Fruit fly (Drosophila melanogaster) whole organism, wandering third instar larva: ENCODE results near the gene Rsph3.
A peak's percentile ranks its signal among the peaks of the same experiment; 100 is the strongest.

ENCODE experiments used
- Abd-B ChIP-seq: fragments of >200 bp; optimal IDR thresholded peaks from 2 replicates; lab custom pipeline; 2017; ENCODE audit warnings: missing biosample characterization, missing genetic modification characterization
- CG32264 ChIP-seq: fragments of 200-800 bp; sonication (Bioruptor generic); optimal IDR thresholded peaks from 2 replicates; lab custom pipeline; 2016; ENCODE audit warnings: missing biosample characterization, missing genetic modification characterization
- CG9705 ChIP-seq: fragments of 200-800 bp; sonication (Bioruptor generic); optimal IDR thresholded peaks from 2 replicates; lab custom pipeline; 2018; ENCODE audit warnings: missing biosample characterization, mild to moderate bottlenecking, missing genetic modification characterization
- CrebA ChIP-seq: fragments of 200-800 bp; sonication (Bioruptor generic); optimal IDR thresholded peaks from 2 replicates; lab custom pipeline; 2016; ENCODE audit warnings: missing biosample characterization, mild to moderate bottlenecking, missing genetic modification characterization, borderline replicate concordance
- Dfd ChIP-seq: fragments of >200 bp; optimal IDR thresholded peaks from 2 replicates; lab custom pipeline; 2017; ENCODE audit warnings: missing biosample characterization, missing genetic modification characterization
- Dif ChIP-seq: fragments of 200-275, 200-300 bp; sonication (Bioruptor generic); optimal IDR thresholded peaks from 2 replicates; lab custom pipeline; 2018; ENCODE audit warnings: missing biosample characterization, missing genetic modification characterization; ENCODE audit not compliant: partially characterized antibody
- GATAd ChIP-seq: sonication (Bioruptor generic); optimal IDR thresholded peaks from 2 replicates; lab custom pipeline; 2016; ENCODE audit warnings: missing biosample characterization, missing genetic modification characterization
- HLH106 ChIP-seq: fragments of 200-800 bp; optimal IDR thresholded peaks from 3 replicates; lab custom pipeline; 2019; ENCODE audit warnings: missing biosample characterization, mild to moderate bottlenecking, missing genetic modification characterization, moderate library complexity
- Hnf4 ChIP-seq: fragments of 200-800 bp; sonication (Bioruptor generic); optimal IDR thresholded peaks from 2 replicates; lab custom pipeline; 2016; ENCODE audit warnings: missing biosample characterization, mild to moderate bottlenecking, missing genetic modification characterization
- Hr78 ChIP-seq: fragments of >200 bp; optimal IDR thresholded peaks from 2 replicates; lab custom pipeline; 2017; ENCODE audit warnings: missing biosample characterization, missing genetic modification characterization
- Hr83 ChIP-seq: fragments of 200-300 bp; sonication (Bioruptor generic); optimal IDR thresholded peaks from 2 replicates; lab custom pipeline; 2016; ENCODE audit warnings: missing biosample characterization, mild to moderate bottlenecking, missing genetic modification characterization, moderate library complexity; ENCODE audit not compliant: poor library complexity, severe bottlenecking
- Jra ChIP-seq: sonication (Bioruptor generic); optimal IDR thresholded peaks from 2 replicates; lab custom pipeline; 2016; ENCODE audit warnings: missing biosample characterization, missing genetic modification characterization
- Mio ChIP-seq: sonication (Bioruptor generic); optimal IDR thresholded peaks from 2 replicates; lab custom pipeline; 2016; ENCODE audit warnings: missing biosample characterization, missing genetic modification characterization
- Myc ChIP-seq: fragments of >200 bp; optimal IDR thresholded peaks from 2 replicates; lab custom pipeline; 2017
- N ChIP-seq: fragments of >200 bp; optimal IDR thresholded peaks from 2 replicates; lab custom pipeline; 2018; ENCODE audit warnings: missing biosample characterization, missing external identifiers, missing genetic modification characterization
- OdsH ChIP-seq: fragments of 200-800 bp; sonication (Bioruptor generic); optimal IDR thresholded peaks from 2 replicates; lab custom pipeline; 2016; ENCODE audit warnings: missing biosample characterization, mild to moderate bottlenecking, missing genetic modification characterization
- Rel ChIP-seq, 2 experiments: fragments of 200-800 bp; sonication (Bioruptor generic) in 1 of 2; optimal IDR thresholded peaks; 2 replicates in 1 of 2; 3 replicates in 1 of 2; lab custom pipeline; 2016 to 2019; ENCODE audit warnings: mild to moderate bottlenecking in 2 of 2, missing biosample characterization in 2 of 2, missing genetic modification characterization in 2 of 2, moderate library complexity in 1 of 2
- Sp1 ChIP-seq: fragments of 200-800 bp; sonication (Bioruptor generic); optimal IDR thresholded peaks from 3 replicates; lab custom pipeline; 2019; ENCODE audit warnings: missing biosample characterization, mild to moderate bottlenecking, missing genetic modification characterization, moderate library complexity
- Vsx2 ChIP-seq: fragments of 200-300, 225-300 bp; sonication (Bioruptor generic); optimal IDR thresholded peaks from 2 replicates; lab custom pipeline; 2018; ENCODE audit warnings: missing biosample characterization, missing genetic modification characterization; ENCODE audit not compliant: partially characterized antibody
- br ChIP-seq: fragments of 200-800 bp; sonication (Bioruptor generic); optimal IDR thresholded peaks from 2 replicates; lab custom pipeline; 2016; ENCODE audit warnings: missing biosample characterization, missing genetic modification characterization
- brk ChIP-seq: fragments of 200-800 bp; sonication (Bioruptor generic); optimal IDR thresholded peaks from 2 replicates; lab custom pipeline; 2016; ENCODE audit warnings: missing biosample characterization, mild to moderate bottlenecking, missing genetic modification characterization
- dl ChIP-seq, 2 experiments: fragments of 175-275, 200-275 bp in 1 of 2; fragments of 200-275 bp in 1 of 2; sonication (Bioruptor generic); optimal IDR thresholded peaks; lab custom pipeline; 2018; ENCODE audit warnings: mild to moderate bottlenecking in 2 of 2, missing biosample characterization in 2 of 2, missing genetic modification characterization in 2 of 2, moderate library complexity in 2 of 2; ENCODE audit not compliant: partially characterized antibody in 2 of 2, insufficient read depth in 1 of 2
- dmrt93B ChIP-seq: fragments of 200-800 bp; sonication (Bioruptor generic); optimal IDR thresholded peaks from 2 replicates; lab custom pipeline; 2018; ENCODE audit warnings: missing biosample characterization, mild to moderate bottlenecking, missing genetic modification characterization
- dsf ChIP-seq: sonication (Bioruptor generic); optimal IDR thresholded peaks from 2 replicates; lab custom pipeline; 2016; ENCODE audit warnings: missing biosample characterization, missing genetic modification characterization, borderline replicate concordance
- ey ChIP-seq: fragments of 200-800 bp; sonication (Bioruptor generic); optimal IDR thresholded peaks from 2 replicates; lab custom pipeline; 2016; ENCODE audit warnings: missing biosample characterization, missing genetic modification characterization
- foxo ChIP-seq, 2 experiments: fragments of 200-800 bp; sonication (Bioruptor generic); optimal IDR thresholded peaks; 2 replicates in 1 of 2; 3 replicates in 1 of 2; lab custom pipeline; 2016 to 2017; ENCODE audit warnings: missing biosample characterization in 2 of 2, missing genetic modification characterization in 2 of 2
- fru ChIP-seq: fragments of 200-800 bp; sonication (Bioruptor generic); optimal IDR thresholded peaks from 3 replicates; lab custom pipeline; 2016; ENCODE audit warnings: missing biosample characterization, mild to moderate bottlenecking, missing genetic modification characterization
- h ChIP-seq: fragments of 200-800 bp; sonication (Bioruptor generic); optimal IDR thresholded peaks from 3 replicates; lab custom pipeline; 2016; ENCODE audit warnings: missing biosample characterization, mild to moderate bottlenecking, missing genetic modification characterization
- jim ChIP-seq: fragments of 175-275, 200-325 bp; sonication (Bioruptor generic); optimal IDR thresholded peaks from 2 replicates; lab custom pipeline; 2016; ENCODE audit warnings: missing biosample characterization, mild to moderate bottlenecking, missing genetic modification characterization
- lola ChIP-seq: fragments of >200 bp; optimal IDR thresholded peaks from 2 replicates; lab custom pipeline; 2017; ENCODE audit warnings: missing biosample characterization, missing genetic modification characterization
- pan ChIP-seq: fragments of >200 bp; optimal IDR thresholded peaks from 2 replicates; lab custom pipeline; 2017
- psq ChIP-seq: fragments of 200-800 bp; sonication (Bioruptor generic); optimal IDR thresholded peaks from 3 replicates; lab custom pipeline; 2017; ENCODE audit warnings: missing biosample characterization, mild to moderate bottlenecking, missing genetic modification characterization, moderate library complexity
- rgr ChIP-seq: fragments of 200-800 bp; sonication (Bioruptor generic); optimal IDR thresholded peaks from 3 replicates; lab custom pipeline; 2016; ENCODE audit warnings: missing biosample characterization, mild to moderate bottlenecking, missing genetic modification characterization
- sage ChIP-seq: fragments of 200-800 bp; sonication (Bioruptor generic); optimal IDR thresholded peaks from 2 replicates; lab custom pipeline; 2016; ENCODE audit warnings: missing biosample characterization, mild to moderate bottlenecking, missing genetic modification characterization
- sv ChIP-seq: fragments of 200-800 bp; sonication (Bioruptor generic); optimal IDR thresholded peaks from 3 replicates; lab custom pipeline; 2016; ENCODE audit warnings: missing biosample characterization, missing genetic modification characterization
- tai ChIP-seq: sonication (Bioruptor generic); optimal IDR thresholded peaks from 2 replicates; lab custom pipeline; 2016; ENCODE audit warnings: missing biosample characterization, missing genetic modification characterization
- usp ChIP-seq: fragments of >200 bp; optimal IDR thresholded peaks from 2 replicates; lab custom pipeline; 2017; ENCODE audit warnings: missing biosample characterization, missing genetic modification characterization
- woc ChIP-seq: sonication (Bioruptor generic); optimal IDR thresholded peaks from 2 replicates; lab custom pipeline; 2016; ENCODE audit warnings: missing biosample characterization, mild to moderate bottlenecking, missing genetic modification characterization

Gene Rsph3

DNA sequence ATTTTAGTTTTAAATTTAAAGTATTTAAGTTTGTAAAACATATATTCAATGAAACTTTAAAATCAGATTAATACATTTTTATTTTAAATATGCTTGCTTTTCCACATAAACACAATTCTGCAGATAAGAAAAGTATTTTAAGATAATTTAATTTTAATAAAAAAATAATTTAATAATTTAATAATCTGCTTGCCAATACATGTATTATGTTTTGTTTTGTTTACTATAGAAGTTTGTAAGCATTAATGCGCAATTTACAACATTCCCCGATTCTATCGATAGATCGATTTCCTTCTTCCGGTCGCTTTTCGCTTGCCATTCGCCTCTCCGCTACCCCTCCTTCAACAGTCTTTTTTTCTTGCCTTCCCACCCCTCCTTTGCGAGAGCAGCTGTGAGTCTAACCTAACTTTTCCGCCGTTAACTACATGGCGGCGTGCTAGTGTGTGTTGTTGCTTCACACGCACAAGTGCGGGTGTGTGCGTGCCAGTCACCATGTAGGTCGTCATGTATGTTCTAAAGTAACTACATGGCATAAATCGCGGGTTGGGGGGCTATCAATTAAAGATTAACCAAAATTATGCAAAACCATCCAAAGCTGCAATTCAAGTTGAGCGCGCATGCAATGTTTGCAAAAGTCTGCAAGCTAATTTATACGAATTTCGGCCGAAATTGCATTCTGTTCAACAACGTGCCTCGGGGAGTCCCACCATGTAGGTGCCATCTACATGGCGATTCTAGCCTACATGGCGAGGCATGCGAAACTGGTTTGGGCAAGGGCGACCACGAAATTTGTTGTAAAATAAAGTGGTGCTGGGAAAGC, 19.5 kb downstream of the Rsph3 start:
- TF ChIP-seq fru (GFP tag; lab: Kevin White, UChicago) (no peak), dl (GFP tag; optimal IDR thresholded peaks at IDR 0.05; lab: Kevin White, UChicago; ENCODE audit: insufficient read depth in 1 of 2, partially characterized antibody in 2 of 2) (no peak), pan (no peak), usp (no peak), h (peak; percentile 46), CrebA (no peak), foxo (GFP tag; optimal IDR thresholded peaks at IDR 0.05; lab: Kevin White, UChicago) (no peak), Hnf4 (GFP tag; lab: Kevin White, UChicago) (peak; percentile 4), Sp1 (GFP tag; lab: Kevin White, UChicago) (peak; percentile 33), ey (GFP tag; lab: Kevin White, UChicago) (no peak), Mio (no peak), lola (GFP tag; lab: Kevin White, UChicago) (peak; percentile 17), GATAd (no peak), dmrt93B (GFP tag; lab: Kevin White, UChicago) (peak; percentile 5), woc (GFP tag; lab: Kevin White, UChicago) (peak; percentile 47), Vsx2 (GFP tag; lab: Kevin White, UChicago) (no peak), Hr83 (GFP tag; lab: Kevin White, UChicago) (peak; percentile 92), sv (GFP tag; lab: Kevin White, UChicago) (no peak), Rel (GFP tag; optimal IDR thresholded peaks at IDR 0.05; lab: Kevin White, UChicago) (no peak), Rel (tag; optimal IDR thresholded peaks at IDR 0.05; lab: Kevin White, UChicago) (peak; percentile 97), CG32264 (GFP tag; lab: Kevin White, UChicago) (no peak), Myc (no peak), Dfd (GFP tag; lab: Kevin White, UChicago) (no peak), sage (no peak), Dif (GFP tag; lab: Kevin White, UChicago) (peak; percentile 3), psq (peak; percentile 99), br (GFP tag; lab: Kevin White, UChicago) (no peak), Abd-B (GFP tag; lab: Kevin White, UChicago) (no peak), tai (no peak), N (GFP tag; lab: Kevin White, UChicago) (peak; percentile 53), Jra (GFP tag; lab: Kevin White, UChicago) (no peak), CG9705 (peak; percentile 26), Hr78 (GFP tag; lab: Kevin White, UChicago) (no peak), jim (GFP tag; lab: Kevin White, UChicago) (peak; percentile 93), rgr (GFP tag; lab: Kevin White, UChicago) (peak; percentile 44), OdsH (no peak), brk (GFP tag; lab: Kevin White, UChicago) (no peak), dsf (GFP tag; lab: Kevin White, UChicago) (no peak), HLH106 (peak; percentile 35)

DNA sequence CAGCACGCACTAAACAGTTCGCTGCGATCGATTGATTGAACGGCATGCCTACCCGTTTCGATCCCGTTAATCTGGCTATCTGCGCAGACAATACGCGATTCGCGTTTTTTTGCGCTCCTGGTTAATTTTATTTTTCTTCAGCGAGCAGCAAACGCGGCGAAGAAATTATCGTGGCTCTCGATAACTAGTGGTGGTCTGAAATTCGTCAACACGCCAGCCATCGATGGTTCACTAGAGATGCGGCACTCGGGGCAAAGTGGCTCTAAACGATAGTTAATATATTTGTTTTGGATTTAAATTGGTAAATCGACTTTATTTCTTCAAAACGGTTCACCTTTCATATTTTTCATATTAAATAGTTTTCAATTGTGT, 20.1 kb downstream of the Rsph3 start, which contains the start of gene dikar:
Gene dikar (minus strand): TSS at position 191 of the 372 bp plus-strand sequence.
- TF ChIP-seq brk (GFP tag; lab: Kevin White, UChicago) (no peak), h (no peak), GATAd (no peak), dsf (GFP tag; lab: Kevin White, UChicago) (no peak), lola (GFP tag; lab: Kevin White, UChicago) (no peak), Abd-B (GFP tag; lab: Kevin White, UChicago) (no peak), CG32264 (GFP tag; lab: Kevin White, UChicago) (peak; percentile 20), rgr (GFP tag; lab: Kevin White, UChicago) (no peak), sage (no peak), OdsH (no peak), tai (no peak), psq (no peak), N (GFP tag; lab: Kevin White, UChicago) (no peak), Dif (GFP tag; lab: Kevin White, UChicago) (no peak), dl (GFP tag; optimal IDR thresholded peaks at IDR 0.05; lab: Kevin White, UChicago; ENCODE audit: insufficient read depth in 1 of 2, partially characterized antibody in 2 of 2) (no peak), Mio (no peak), Myc (peak; percentile 31), Dfd (GFP tag; lab: Kevin White, UChicago) (no peak), Hr83 (GFP tag; lab: Kevin White, UChicago) (peak; percentile 44), HLH106 (peak; percentile 24), ey (GFP tag; lab: Kevin White, UChicago) (peak; percentile 15), CG9705 (no peak), fru (GFP tag; lab: Kevin White, UChicago) (no peak), Hnf4 (GFP tag; lab: Kevin White, UChicago) (no peak), woc (GFP tag; lab: Kevin White, UChicago) (peak; percentile 45), sv (GFP tag; lab: Kevin White, UChicago) (peak; percentile 17), Sp1 (GFP tag; lab: Kevin White, UChicago) (peak; percentile 24), jim (GFP tag; lab: Kevin White, UChicago) (peak; percentile 49), foxo (GFP tag; optimal IDR thresholded peaks at IDR 0.05; lab: Kevin White, UChicago) (peak in 1 of 2 experiments; percentile 46), Hr78 (GFP tag; lab: Kevin White, UChicago) (no peak), Jra (GFP tag; lab: Kevin White, UChicago) (no peak), Vsx2 (GFP tag; lab: Kevin White, UChicago) (no peak), br (GFP tag; lab: Kevin White, UChicago) (peak; percentile 33), usp (no peak), pan (no peak), CrebA (no peak), Rel (GFP tag; optimal IDR thresholded peaks at IDR 0.05; lab: Kevin White, UChicago) (no peak), Rel (tag; optimal IDR thresholded peaks at IDR 0.05; lab: Kevin White, UChicago) (no peak), dmrt93B (GFP tag; lab: Kevin White, UChicago) (peak; percentile 8)
- TF ChIP-seq, all 38 proteins: peak for 12
